ENCODE assay signal across 3 worm cellular contexts in genomic region chrIV:7406690-7407089, ce11.
TF ChIP-seq lines count a peak whose summit lies in the region.

No protein-coding gene starts in this region.

TF ChIP-seq in whole organism, L1 larva, 84 proteins besides CTCF, POLR2A, EP300 and RAD21:
- TF ChIP-seq dsc-1 (tag; optimal IDR thresholded peaks at IDR 0.05; lab: Kevin White, UChicago) (peak; percentile 11), snpc-4 (tag; optimal IDR thresholded peaks at IDR 0.05; lab: Kevin White, UChicago) (no peak), alr-1 (tag; optimal IDR thresholded peaks at IDR 0.05; lab: Kevin White, UChicago; ENCODE audit: borderline replicate concordance) (no peak), lin-39 (tag; optimal IDR thresholded peaks at IDR 0.05; lab: Kevin White, UChicago) (no peak), jun-1 (tag; optimal IDR thresholded peaks at IDR 0.05; lab: Kevin White, UChicago) (no peak), sox-4 (tag; optimal IDR thresholded peaks at IDR 0.05; lab: Kevin White, UChicago) (no peak), zag-1 (tag; optimal IDR thresholded peaks at IDR 0.05; lab: Kevin White, UChicago) (no peak), pag-3 (tag; optimal IDR thresholded peaks at IDR 0.05; lab: Kevin White, UChicago; ENCODE audit: borderline replicate concordance, insufficient read depth) (peak; percentile 31), hlh-17 (GFP tag; optimal IDR thresholded peaks at IDR 0.05; lab: Kevin White, UChicago; ENCODE audit: borderline replicate concordance) (no peak), tlp-1 (tag; optimal IDR thresholded peaks at IDR 0.05; lab: Kevin White, UChicago) (no peak), aha-1 (tag; optimal IDR thresholded peaks at IDR 0.05; lab: Kevin White, UChicago) (no peak), mdl-1 (tag; optimal IDR thresholded peaks at IDR 0.05; lab: Kevin White, UChicago) (no peak), nhr-76 (tag; optimal IDR thresholded peaks at IDR 0.05; lab: Kevin White, UChicago) (no peak), Y116A8C.19 (tag; optimal IDR thresholded peaks at IDR 0.05; lab: Kevin White, UChicago; ENCODE audit: borderline replicate concordance) (no peak), nhr-237 (tag; optimal IDR thresholded peaks at IDR 0.05; lab: Kevin White, UChicago) (no peak), ama-1 (optimal IDR thresholded peaks at IDR 0.05; lab: Kevin White, UChicago) (no peak), ceh-90 (tag; optimal IDR thresholded peaks at IDR 0.05; lab: Kevin White, UChicago) (no peak), nhr-28 (tag; optimal IDR thresholded peaks at IDR 0.05; lab: Kevin White, UChicago) (no peak), unc-98 (GFP tag; IDR thresholded peaks at IDR 0.05; lab: Robert Waterston, UW) (no peak), lir-3 (tag; optimal IDR thresholded peaks at IDR 0.05; lab: Kevin White, UChicago; ENCODE audit: poor library complexity) (no peak), hpl-2 (GFP tag; optimal IDR thresholded peaks at IDR 0.05; lab: Kevin White, UChicago) (no peak), nhr-12 (tag; optimal IDR thresholded peaks at IDR 0.05; lab: Kevin White, UChicago) (no peak), nhr-84 (tag; optimal IDR thresholded peaks at IDR 0.05; lab: Kevin White, UChicago) (no peak), aly-2 (tag; optimal IDR thresholded peaks at IDR 0.05; lab: Kevin White, UChicago) (no peak), lin-14 (GFP tag; optimal IDR thresholded peaks at IDR 0.05; lab: Kevin White, UChicago) (peak; percentile 64)

TF ChIP-seq in whole organism, L4 larva, 104 proteins besides CTCF, POLR2A, EP300 and RAD21:
- no peak for TF ChIP-seq egl-43 (GFP tag; IDR thresholded peaks at IDR 0.05; lab: Robert Waterston, UW)
- TF ChIP-seq nhr-28 (tag; optimal IDR thresholded peaks at IDR 0.05; lab: Kevin White, UChicago): peak; percentile 31

TF ChIP-seq in whole organism, mixed stage, embryonic, 35 proteins besides CTCF, POLR2A, EP300 and RAD21:
- TF ChIP-seq unc-120 (tag; optimal IDR thresholded peaks at IDR 0.05; lab: Kevin White, UChicago; ENCODE audit: poor library complexity, severe bottlenecking) (peak; percentile 19), ces-1 (GFP tag; optimal IDR thresholded peaks at IDR 0.05; lab: Kevin White, UChicago) (no peak), unc-62 (GFP tag; optimal IDR thresholded peaks at IDR 0.05; lab: Kevin White, UChicago) (peak; percentile 6), hlh-1 (tag; optimal IDR thresholded peaks at IDR 0.05; lab: Kevin White, UChicago) (peak; percentile 62)

Comparison
In these comparisons a context has a peak if more than half of its experiments do, and no peak if none do; other contexts are left out.
1. Of the 29 proteins assayed by ChIP-seq in both whole organism, L4 larva and whole organism, L1 larva: peak only in whole organism, L4 larva: nhr-28; only in whole organism, L1 larva: none; in both: none; in neither: 28.